Fruit fly (Drosophila melanogaster) whole organism, pupa: ENCODE results near the gene GstD7.
A peak's percentile ranks its signal among the peaks of the same experiment; 100 is the strongest.

Experiments used
- CG10348 ChIP-seq: fragments of 200-800 bp; sonication (Bioruptor generic); IDR thresholded peaks from 2 replicates; pipeline ENCODE4 v1.3.6; 2022; ENCODE audit warnings: missing biosample characterization, missing genetic modification characterization
- CG12605 ChIP-seq: fragments of 200-800 bp; sonication (Bioruptor generic); IDR thresholded peaks from 2 replicates; pipeline ENCODE4 v1.3.6; 2022; ENCODE audit warnings: missing biosample characterization, missing genetic modification characterization
- CG13204 ChIP-seq: fragments of 200-800 bp; sonication (Bioruptor generic); optimal IDR thresholded peaks from 2 replicates; lab custom pipeline; 2018; ENCODE audit warnings: missing biosample characterization, mild to moderate bottlenecking, missing genetic modification characterization, moderate library complexity
- CG14655 ChIP-seq: fragments of 200-800 bp; sonication (Bioruptor generic); optimal IDR thresholded peaks from 3 replicates; lab custom pipeline; 2017; ENCODE audit warnings: mild to moderate bottlenecking, missing biosample characterization, missing genetic modification reagents, missing genetic modification characterization
- CG15710 ChIP-seq: fragments of 200-800 bp; sonication (Bioruptor generic); optimal IDR thresholded peaks from 2 replicates; lab custom pipeline; 2018; ENCODE audit warnings: missing biosample characterization, mild to moderate bottlenecking, missing genetic modification characterization, moderate library complexity
- CG17806 ChIP-seq: fragments of 200-800 bp; sonication (Bioruptor generic); optimal IDR thresholded peaks from 2 replicates; lab custom pipeline; 2018; ENCODE audit warnings: missing biosample characterization, mild to moderate bottlenecking, missing genetic modification characterization, moderate library complexity
- CG32121 ChIP-seq: fragments of 200-800 bp; sonication (Bioruptor generic); IDR thresholded peaks from 2 replicates; pipeline ENCODE4 v1.3.6; 2022; ENCODE audit warnings: missing biosample characterization, missing genetic modification characterization
- CG34367 ChIP-seq: fragments of 200-800 bp; sonication (Bioruptor generic); optimal IDR thresholded peaks from 2 replicates; lab custom pipeline; 2018; ENCODE audit warnings: missing biosample characterization, mild to moderate bottlenecking, missing genetic modification characterization
- CG4496 ChIP-seq: fragments of 200-800 bp; sonication (Bioruptor generic); IDR thresholded peaks from 3 replicates; pipeline ENCODE4 v1.3.6; 2022; ENCODE audit warnings: missing biosample characterization, missing genetic modification characterization
- CG8159 ChIP-seq: fragments of 200-800 bp; sonication (Bioruptor generic); optimal IDR thresholded peaks from 3 replicates; lab custom pipeline; 2018; ENCODE audit warnings: missing biosample characterization, mild to moderate bottlenecking, missing genetic modification characterization, moderate library complexity
- CG8301 ChIP-seq: fragments of 200-800 bp; sonication (Bioruptor generic); optimal IDR thresholded peaks from 2 replicates; lab custom pipeline; 2018; ENCODE audit warnings: missing biosample characterization, mild to moderate bottlenecking, missing genetic modification characterization
- CG9948 ChIP-seq: fragments of 200-800 bp; sonication (Bioruptor generic); optimal IDR thresholded peaks from 2 replicates; lab custom pipeline; 2018; ENCODE audit warnings: missing biosample characterization, mild to moderate bottlenecking, missing genetic modification characterization, moderate library complexity
- D1 ChIP-seq: fragments of 200-800 bp; sonication (Bioruptor generic); optimal IDR thresholded peaks from 2 replicates; lab custom pipeline; 2018; ENCODE audit warnings: missing biosample characterization, mild to moderate bottlenecking, missing genetic modification characterization, moderate library complexity
- EcR ChIP-seq: fragments of 200-800 bp; sonication (Bioruptor generic); optimal IDR thresholded peaks from 3 replicates; lab custom pipeline; 2019; ENCODE audit warnings: missing biosample characterization, missing genetic modification characterization, mild to moderate bottlenecking, moderate library complexity, missing genetic modification reagents
- Ets98B ChIP-seq: fragments of 200-800 bp; sonication (Bioruptor generic); IDR thresholded peaks from 2 replicates; pipeline ENCODE4 v1.3.6; 2022; ENCODE audit warnings: missing biosample characterization, missing genetic modification characterization
- Pif1A ChIP-seq: fragments of 200-800 bp; sonication (Bioruptor generic); optimal IDR thresholded peaks from 3 replicates; lab custom pipeline; 2016; ENCODE audit warnings: missing biosample characterization, missing genetic modification characterization
- Pif1B ChIP-seq: fragments of 200-800 bp; sonication (Bioruptor generic); optimal IDR thresholded peaks from 3 replicates; lab custom pipeline; 2016; ENCODE audit warnings: missing biosample characterization, missing genetic modification characterization
- Snoo ChIP-seq: fragments of 200-800 bp; sonication (Bioruptor generic); optimal IDR thresholded peaks from 3 replicates; lab custom pipeline; 2017; ENCODE audit warnings: missing biosample characterization, mild to moderate bottlenecking, missing genetic modification characterization, inconsistent platforms
- fd96Ca ChIP-seq: fragments of 200-800 bp; sonication (Bioruptor generic); IDR thresholded peaks from 3 replicates; pipeline ENCODE4 v1.3.6; 2022; ENCODE audit warnings: missing biosample characterization, missing genetic modification characterization
- gl ChIP-seq: fragments of 200-800 bp; sonication (Bioruptor generic); optimal IDR thresholded peaks from 2 replicates; lab custom pipeline; 2018; ENCODE audit warnings: missing biosample characterization, mild to moderate bottlenecking, missing genetic modification characterization
- rn ChIP-seq: fragments of 200-800 bp; sonication (Bioruptor generic); IDR thresholded peaks from 2 replicates; pipeline ENCODE4 v1.3.6; 2022; ENCODE audit warnings: missing biosample characterization, missing genetic modification characterization

GstD7 gene

DNA sequence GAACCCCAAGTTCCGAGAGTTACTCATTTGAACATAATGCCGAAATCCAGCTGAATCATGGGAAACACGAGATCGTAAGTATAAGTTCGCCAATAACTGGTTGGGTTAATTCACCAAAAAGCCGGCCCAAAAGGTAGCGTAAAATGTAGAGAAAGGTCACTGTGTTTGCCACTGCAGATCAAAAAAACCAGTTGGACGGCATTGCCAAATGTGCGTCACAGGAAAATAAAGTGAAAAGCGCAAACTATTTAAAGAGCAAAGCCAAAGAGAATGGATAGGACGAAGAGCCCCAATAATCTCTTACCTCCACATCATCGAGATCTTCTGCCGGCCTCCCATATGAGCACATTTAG is 7.7 kb upstream of the GstD7 start:
- TF ChIP-seq CG8159 (tag; lab: Kevin White, UChicago) (no peak), CG9948 (no peak), Pif1A (GFP tag; lab: Kevin White, UChicago) (no peak), CG13204 (no peak), fd96Ca (GFP tag; lab: Robert Waterston, UW) (no peak), CG14655 (GFP tag; lab: Kevin White, UChicago) (no peak), rn (GFP tag; lab: Robert Waterston, UW) (no peak), CG15710 (no peak), Pif1B (no peak), EcR (peak; percentile 84), CG12605 (GFP tag; lab: Robert Waterston, UW) (peak; percentile 10; the same call in 1 of the 2 replicates)

DNA sequence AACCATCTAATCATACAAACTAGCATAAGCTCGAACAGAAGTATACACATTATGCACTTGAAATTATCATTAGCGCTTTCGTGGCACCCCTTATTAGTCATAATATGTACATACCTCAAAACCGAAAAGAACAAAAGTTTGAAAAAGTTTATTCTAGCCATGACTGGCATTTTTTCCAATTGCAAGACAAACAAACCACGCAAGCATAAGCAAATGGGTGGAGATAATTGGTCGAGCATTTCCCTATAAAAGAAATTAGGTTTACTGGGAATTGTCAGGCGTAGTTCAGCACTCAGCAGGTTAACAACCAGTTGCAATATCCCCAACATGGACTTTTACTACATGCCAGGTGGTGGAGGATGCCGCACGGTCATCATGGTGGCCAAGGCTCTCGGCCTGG is 6.6 kb upstream of the GstD7 start, which contains the start of gene GstD2:
Gene GstD2 (plus strand): TSS at position 301 of the 400 bp plus-strand sequence.
- TF ChIP-seq CG10348 (GFP tag; lab: Robert Waterston, UW) (no peak), fd96Ca (GFP tag; lab: Robert Waterston, UW) (no peak), CG8301 (tag; lab: Kevin White, UChicago) (no peak), CG4496 (GFP tag; lab: Robert Waterston, UW) (no peak), CG9948 (no peak), EcR (no peak), CG17806 (tag; lab: Kevin White, UChicago) (no peak), CG8159 (tag; lab: Kevin White, UChicago) (no peak), Pif1B (no peak), Snoo (tag; lab: Kevin White, UChicago) (no peak), CG13204 (no peak), D1 (tag; lab: Kevin White, UChicago) (no peak), Pif1A (GFP tag; lab: Kevin White, UChicago) (no peak), CG14655 (GFP tag; lab: Kevin White, UChicago) (no peak), Ets98B (GFP tag; lab: Robert Waterston, UW) (no peak), CG34367 (tag; lab: Kevin White, UChicago) (no peak), CG12605 (GFP tag; lab: Robert Waterston, UW) (no peak), CG15710 (no peak)

DNA sequence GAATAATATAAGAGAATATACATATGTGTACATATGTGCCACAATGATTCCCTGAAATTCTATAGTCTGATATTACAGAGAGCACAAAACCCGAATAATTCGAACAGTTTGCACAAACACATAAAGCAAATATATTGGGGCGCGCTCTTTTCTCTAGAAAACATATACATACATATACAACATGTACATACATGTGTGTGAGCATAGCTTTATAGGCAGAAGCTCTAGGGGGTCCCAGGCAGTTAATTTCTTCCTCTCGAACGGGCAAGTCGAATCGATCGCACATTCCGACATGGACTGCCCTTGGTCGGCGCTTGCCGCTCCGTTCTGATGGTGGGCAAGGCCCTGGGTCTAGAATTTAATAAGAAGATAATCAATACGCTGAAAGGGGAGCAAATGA is 5.5 kb upstream of the GstD7 start, which contains the start of gene GstD3:
Gene GstD3 (plus strand): TSS at position 269 of the 400 bp plus-strand sequence.
- no peak for TF ChIP-seq CG8301 (tag; lab: Kevin White, UChicago)
- TF ChIP-seq CG34367 (tag; lab: Kevin White, UChicago), result no peak
- no peak for TF ChIP-seq Pif1A (GFP tag; lab: Kevin White, UChicago)
- peak; percentile 25 for TF ChIP-seq EcR
- TF ChIP-seq CG15710, result no peak
- no peak for TF ChIP-seq CG10348 (GFP tag; lab: Robert Waterston, UW)

DNA sequence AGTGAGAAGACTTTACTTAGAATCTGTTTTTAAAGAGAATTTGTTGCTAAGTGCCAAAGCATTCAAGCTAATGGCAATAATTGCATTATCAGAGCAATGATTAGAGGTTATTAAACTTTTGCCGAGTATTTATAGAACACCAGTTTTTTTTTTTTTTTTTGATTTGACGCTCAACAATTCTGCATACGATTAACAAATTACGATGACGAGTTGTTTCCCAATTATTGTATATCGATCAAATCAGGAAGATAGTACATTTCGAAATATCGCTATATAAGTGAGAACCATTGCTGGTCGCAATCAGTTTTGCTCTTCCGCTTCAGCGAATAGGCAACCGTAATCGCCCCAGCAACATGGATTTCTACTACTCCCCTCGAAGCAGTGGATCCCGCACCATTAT is 4.5 kb upstream of the GstD7 start, which contains the start of gene GstD4:
Gene GstD4 (plus strand): TSS at position 301 of the 400 bp plus-strand sequence.
- peak; percentile 21 for TF ChIP-seq EcR
- TF ChIP-seq gl (tag; lab: Kevin White, UChicago), result no peak
- TF ChIP-seq, all 21 proteins: peak for 1

DNA sequence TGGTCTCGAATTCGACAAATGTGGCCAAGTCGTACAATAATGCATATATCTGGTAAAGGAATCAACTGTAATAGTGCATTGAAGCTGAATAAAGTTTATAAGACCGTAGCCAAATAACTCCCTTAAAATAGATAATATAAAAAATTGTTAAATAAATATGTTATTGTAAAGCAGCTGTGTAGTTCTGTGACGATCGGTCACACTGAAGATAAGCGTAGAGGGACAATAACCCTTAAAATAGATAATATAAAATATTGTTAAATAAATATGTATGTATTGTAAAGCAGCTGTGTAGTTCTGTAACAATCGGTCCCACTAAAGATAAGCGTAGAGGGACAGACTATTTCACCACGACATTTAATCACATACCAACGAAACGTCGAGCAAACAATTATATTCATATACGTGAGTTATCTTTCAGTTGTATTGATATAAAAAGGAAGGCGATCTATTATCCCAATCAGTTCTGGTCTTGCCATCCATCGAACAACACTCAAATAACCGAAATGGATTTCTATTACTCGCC is 3.0 kb upstream of the GstD7 start, which contains the start of gene GstD5:
Gene GstD5 (plus strand): TSS at position 476 of the 526 bp plus-strand sequence.
- TF ChIP-seq CG34367 (tag; lab: Kevin White, UChicago) (no peak), EcR (peak; percentile 76), CG10348 (GFP tag; lab: Robert Waterston, UW) (no peak)

DNA sequence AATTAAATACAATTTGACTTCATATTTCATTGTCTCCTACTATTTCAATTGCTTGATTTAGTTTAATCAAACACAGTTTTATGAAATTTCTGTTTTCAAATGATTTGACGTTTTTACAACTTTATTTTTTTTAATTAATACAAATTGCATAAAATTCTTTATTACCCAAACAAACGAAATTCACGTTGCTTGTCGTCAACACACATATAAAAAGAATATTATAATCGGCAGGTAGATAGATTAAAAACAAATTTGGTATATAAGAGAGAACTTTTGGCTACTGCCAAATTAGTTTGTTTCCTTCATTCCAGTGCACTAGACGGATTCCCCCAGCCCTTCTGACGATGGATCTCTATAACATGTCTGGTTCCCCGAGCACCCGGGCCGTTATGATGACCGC is 1.5 kb upstream of the GstD7 start, which contains the start of gene GstD6:
Gene GstD6 (plus strand): TSS at position 301 of the 400 bp plus-strand sequence.
- no peak for TF ChIP-seq fd96Ca (GFP tag; lab: Robert Waterston, UW)
- TF ChIP-seq Pif1B, result no peak
- no peak for TF ChIP-seq CG13204
- no peak for TF ChIP-seq CG17806 (tag; lab: Kevin White, UChicago)
- no peak for TF ChIP-seq D1 (tag; lab: Kevin White, UChicago)
- no peak for TF ChIP-seq CG12605 (GFP tag; lab: Robert Waterston, UW)
- TF ChIP-seq Pif1A (GFP tag; lab: Kevin White, UChicago), result no peak
- no peak for TF ChIP-seq gl (tag; lab: Kevin White, UChicago)
- no peak for TF ChIP-seq CG14655 (GFP tag; lab: Kevin White, UChicago)
- no peak for TF ChIP-seq EcR
- TF ChIP-seq CG4496 (GFP tag; lab: Robert Waterston, UW), result no peak

DNA sequence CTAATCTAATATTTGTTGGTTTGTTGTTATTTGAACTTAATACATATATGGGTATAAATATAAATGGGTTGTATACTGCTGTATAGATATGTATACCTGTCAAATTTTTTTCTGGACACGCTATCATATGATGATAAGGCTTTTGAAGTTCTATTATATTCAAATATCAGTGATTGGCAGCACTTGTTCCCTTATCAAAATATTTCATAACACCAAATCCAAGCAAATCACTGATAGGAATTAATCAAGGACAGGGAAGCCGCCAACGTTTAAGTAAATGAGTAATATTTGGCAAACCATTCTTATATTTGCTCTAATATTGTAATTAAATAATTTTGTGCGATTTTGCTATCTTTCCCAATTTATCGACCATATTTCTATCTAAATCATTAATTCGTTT is 949 bp downstream of the GstD7 start:
- TF ChIP-seq CG34367 (tag; lab: Kevin White, UChicago) (no peak), CG14655 (GFP tag; lab: Kevin White, UChicago) (no peak), CG8301 (tag; lab: Kevin White, UChicago) (no peak)

DNA sequence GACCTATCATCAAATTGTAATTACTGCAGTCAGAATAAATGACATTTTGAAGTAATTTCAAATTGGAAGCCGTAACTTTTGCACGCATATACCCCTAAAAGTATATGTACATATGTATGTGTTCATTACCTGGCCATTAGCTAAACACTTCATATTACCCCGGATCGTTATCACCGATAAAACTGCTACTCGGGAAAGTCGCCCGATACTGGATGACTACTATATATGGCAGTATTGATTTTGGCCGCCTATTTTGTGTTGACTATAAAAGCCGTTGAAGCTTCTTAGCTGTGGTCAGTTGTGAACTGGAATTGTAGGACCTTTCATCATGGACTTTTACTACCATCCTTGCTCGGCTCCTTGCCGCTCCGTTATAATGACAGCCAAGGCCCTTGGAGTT is 1.4 kb downstream of the GstD7 start, which contains the start of gene GstD8:
Gene GstD8 (plus strand): TSS at position 301 of the 400 bp plus-strand sequence.
- no peak for TF ChIP-seq CG34367 (tag; lab: Kevin White, UChicago)
- no peak for TF ChIP-seq Ets98B (GFP tag; lab: Robert Waterston, UW)
- TF ChIP-seq D1 (tag; lab: Kevin White, UChicago), result no peak
- no peak for TF ChIP-seq CG4496 (GFP tag; lab: Robert Waterston, UW)
- TF ChIP-seq fd96Ca (GFP tag; lab: Robert Waterston, UW), result no peak
- no peak for TF ChIP-seq CG10348 (GFP tag; lab: Robert Waterston, UW)
- no peak for TF ChIP-seq EcR
- TF ChIP-seq Pif1B, result no peak
- TF ChIP-seq CG9948, result no peak
- no peak for TF ChIP-seq CG15710
- no peak for TF ChIP-seq CG17806 (tag; lab: Kevin White, UChicago)
- TF ChIP-seq CG13204, result no peak
- no peak for TF ChIP-seq CG32121 (GFP tag; lab: Robert Waterston, UW)
- no peak for TF ChIP-seq CG14655 (GFP tag; lab: Kevin White, UChicago)
- no peak for TF ChIP-seq CG8159 (tag; lab: Kevin White, UChicago)
